Worm (Caenorhabditis elegans) whole organism, L1 larva: ENCODE results near the gene ZK287.1.

Experiments used
- C16A3.4 ChIP-seq: fragments of 150-350 bp; optimal IDR thresholded peaks from 2 replicates; lab custom pipeline; 2014; ENCODE audit warnings: missing biosample characterization, missing genetic modification characterization
- ces-1 ChIP-seq: fragments of 150-350 bp; optimal IDR thresholded peaks from 2 replicates; lab custom pipeline; 2014; ENCODE audit warnings: missing biosample characterization, missing genetic modification reagents, missing genetic modification characterization
- hpl-2 ChIP-seq: fragments of 150-350 bp; optimal IDR thresholded peaks from 2 replicates; lab custom pipeline; 2014; ENCODE audit warnings: missing biosample characterization, missing genetic modification reagents, missing genetic modification characterization
- jun-1 ChIP-seq: fragments of 150-350 bp; optimal IDR thresholded peaks from 2 replicates; lab custom pipeline; 2014; ENCODE audit warnings: missing biosample characterization, missing genetic modification reagents, missing genetic modification characterization
- lin-15B ChIP-seq: fragments of 150-350 bp; sonication (generic microtip); optimal IDR thresholded peaks from 3 replicates; lab custom pipeline; 2014; ENCODE audit warnings: missing biosample characterization, missing genetic modification characterization
- lsy-2 ChIP-seq, 2 experiments: fragments of 150-350 bp; optimal IDR thresholded peaks; 2 replicates each; lab custom pipeline; 2014; ENCODE audit warnings: missing biosample characterization in 2 of 2, missing genetic modification characterization in 2 of 2
- nhr-85 ChIP-seq: sonication (generic microtip); peaks from one replicate; lab custom pipeline; 2016; ENCODE audit warnings: missing genetic modification characterization, inconsistent platforms, missing compliant biosample characterization
- sptf-1 ChIP-seq: fragments of 150-350 bp; optimal IDR thresholded peaks from 2 replicates; lab custom pipeline; 2014; ENCODE audit warnings: missing biosample characterization, missing genetic modification characterization
- ztf-4 ChIP-seq: fragments of 150-350 bp; optimal IDR thresholded peaks from 2 replicates; lab custom pipeline; 2014; ENCODE audit warnings: missing biosample characterization, missing genetic modification characterization

DNA sequence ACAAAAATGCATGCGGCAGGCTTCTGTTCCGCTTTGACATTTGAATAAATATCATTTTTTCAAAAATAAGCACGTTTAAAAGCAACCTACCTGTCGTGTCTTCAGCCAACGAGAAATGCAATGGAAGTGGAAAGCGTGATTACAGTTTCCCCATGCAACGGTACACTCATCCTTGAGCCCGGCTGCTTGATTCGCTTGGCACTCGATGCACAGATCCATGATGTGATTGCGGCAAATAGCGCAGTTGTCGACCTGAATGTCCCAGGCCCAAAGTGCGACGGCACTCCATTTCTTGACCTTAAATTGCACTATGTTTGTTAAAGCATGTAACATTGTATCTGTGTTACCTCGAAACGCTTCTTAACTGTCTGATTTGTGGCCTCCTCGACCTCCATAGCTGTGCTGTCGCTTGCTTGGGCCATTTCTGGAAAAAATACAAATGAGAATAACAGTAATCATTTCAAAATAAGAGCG lies 23.6 kb downstream of the ZK287.1 start, which contains the start of gene rbx-1:
- no peak for TF ChIP-seq ztf-4 (tag; lab: Kevin White, UChicago)
- no peak for TF ChIP-seq jun-1 (tag; lab: Kevin White, UChicago)
- no peak for TF ChIP-seq ces-1 (GFP tag; lab: Kevin White, UChicago)
- TF ChIP-seq sptf-1, result no peak
- TF ChIP-seq lin-15B (tag; lab: Kevin White, UChicago), result no peak
- TF ChIP-seq C16A3.4, result no peak
- TF ChIP-seq nhr-85, result no peak
- no peak for TF ChIP-seq lsy-2 (tag; optimal IDR thresholded peaks at IDR 0.05; lab: Kevin White, UChicago)
- TF ChIP-seq hpl-2 (GFP tag; lab: Kevin White, UChicago), result no peak
